Fruit fly (Drosophila melanogaster) whole organism, embryonic: ENCODE measurements around the gene grass.

Experiments used
- C15 ChIP-seq: fragments of 200-800 bp; sonication (Bioruptor generic); IDR thresholded peaks from 3 replicates; pipeline ENCODE4 v1.3.6; 2022; ENCODE audit warnings: missing biosample characterization, missing genetic modification characterization
- CG10462 ChIP-seq: fragments of 200-800 bp; sonication (Bioruptor generic); optimal IDR thresholded peaks from 2 replicates; lab custom pipeline; 2016; ENCODE audit warnings: missing biosample characterization, missing genetic modification characterization
- CG12071 ChIP-seq: fragments of 200-800 bp; sonication (Bioruptor generic); optimal IDR thresholded peaks from 3 replicates; lab custom pipeline; 2018; ENCODE audit warnings: missing biosample characterization, mild to moderate bottlenecking, missing genetic modification characterization
- CG13624 ChIP-seq: fragments of 200-800 bp; sonication (Bioruptor generic); optimal IDR thresholded peaks from 2 replicates; lab custom pipeline; 2016; ENCODE audit warnings: missing biosample characterization, missing genetic modification characterization
- CG13775 ChIP-seq: fragments of 200-800 bp; sonication (Bioruptor generic); optimal IDR thresholded peaks from 3 replicates; lab custom pipeline; 2017; ENCODE audit warnings: missing biosample characterization, mild to moderate bottlenecking, missing genetic modification characterization
- CG14050 ChIP-seq: fragments of 200-800 bp; sonication (Bioruptor generic); IDR thresholded peaks from 3 replicates; pipeline ENCODE4 v1.3.6; 2022; ENCODE audit warnings: missing biosample characterization, missing genetic modification characterization
- CG15601 ChIP-seq: fragments of 200-800 bp; sonication (Bioruptor generic); optimal IDR thresholded peaks from 3 replicates; lab custom pipeline; 2019; ENCODE audit warnings: missing biosample characterization, mild to moderate bottlenecking, missing genetic modification characterization, moderate library complexity
- CG17568 ChIP-seq: fragments of 200-800 bp; sonication (Bioruptor generic); optimal IDR thresholded peaks from 2 replicates; lab custom pipeline; 2018; ENCODE audit warnings: missing biosample characterization, mild to moderate bottlenecking, missing genetic modification characterization, moderate library complexity
- CG2712 ChIP-seq: fragments of 200-800 bp; optimal IDR thresholded peaks from 3 replicates; lab custom pipeline; 2019; ENCODE audit warnings: missing biosample characterization, mild to moderate bottlenecking, missing genetic modification characterization, moderate library complexity
- CG30020 ChIP-seq: fragments of 200-800 bp; optimal IDR thresholded peaks from 2 replicates; lab custom pipeline; 2019; ENCODE audit warnings: missing biosample characterization, mild to moderate bottlenecking, missing genetic modification characterization, moderate library complexity
- CG32772 ChIP-seq: fragments of 200-800 bp; sonication (Bioruptor generic); IDR thresholded peaks from 2 replicates; pipeline ENCODE4 v1.3.6; 2022; ENCODE audit warnings: missing biosample characterization, missing genetic modification characterization
- CG3995 ChIP-seq: fragments of 200-800 bp; sonication (Bioruptor generic); optimal IDR thresholded peaks from 3 replicates; lab custom pipeline; 2016; ENCODE audit warnings: missing biosample characterization, missing genetic modification characterization
- CG4820 ChIP-seq: fragments of 200-800 bp; sonication (Bioruptor generic); optimal IDR thresholded peaks from 3 replicates; lab custom pipeline; 2016; ENCODE audit warnings: missing biosample characterization, missing genetic modification characterization
- CG6254 ChIP-seq: fragments of 200-800 bp; sonication (Bioruptor generic); optimal IDR thresholded peaks from 3 replicates; lab custom pipeline; 2017; ENCODE audit warnings: mild to moderate bottlenecking, missing biosample characterization, missing genetic modification reagents, missing genetic modification characterization
- Dad ChIP-seq: fragments of 200-800 bp; sonication (Bioruptor generic); optimal IDR thresholded peaks from 3 replicates; lab custom pipeline; 2016; ENCODE audit warnings: missing biosample characterization, missing genetic modification characterization
- Dek ChIP-seq: fragments of 200-800 bp; sonication (Bioruptor generic); optimal IDR thresholded peaks from 3 replicates; lab custom pipeline; 2019; ENCODE audit warnings: missing biosample characterization, mild to moderate bottlenecking, missing genetic modification characterization, moderate library complexity
- Dip3 ChIP-seq: fragments of 200-800 bp; sonication (Bioruptor generic); optimal IDR thresholded peaks from 3 replicates; lab custom pipeline; 2016; ENCODE audit warnings: missing biosample characterization, missing genetic modification characterization
- E2f2 ChIP-seq: fragments of 200-800 bp; sonication (Bioruptor generic); IDR thresholded peaks from 2 replicates; pipeline ENCODE4 v1.3.6; 2022; ENCODE audit warnings: missing biosample characterization, missing genetic modification characterization
- ERR ChIP-seq: fragments of 200-800 bp; sonication (Bioruptor generic); optimal IDR thresholded peaks from 2 replicates; lab custom pipeline; 2016; ENCODE audit warnings: missing biosample characterization, missing genetic modification characterization
- H15 ChIP-seq: fragments of 200-800 bp; sonication (Bioruptor generic); IDR thresholded peaks from 3 replicates; pipeline ENCODE4 v1.3.6; 2022; ENCODE audit warnings: missing biosample characterization, missing genetic modification characterization
- HHEX ChIP-seq: fragments of 200-800 bp; sonication (Bioruptor generic); optimal IDR thresholded peaks from 3 replicates; lab custom pipeline; 2017; ENCODE audit warnings: missing biosample characterization, mild to moderate bottlenecking, missing genetic modification characterization, missing genetic modification reagents
- HLH3B ChIP-seq: fragments of 200-800 bp; sonication (Bioruptor generic); IDR thresholded peaks from 2 replicates; pipeline ENCODE4 v1.3.6; 2022; ENCODE audit warnings: missing biosample characterization, missing genetic modification characterization
- Hr39 ChIP-seq: fragments of >200 bp; optimal IDR thresholded peaks from 2 replicates; lab custom pipeline; 2017
- Hr78 ChIP-seq, 2 experiments: fragments of 200-800 bp in 1 of 2; fragments of >200 bp in 1 of 2; sonication (Bioruptor generic) in 1 of 2; optimal IDR thresholded peaks; 2 replicates each; lab custom pipeline; 2017 to 2019; ENCODE audit warnings: missing biosample characterization in 2 of 2, missing genetic modification characterization in 2 of 2, mild to moderate bottlenecking in 1 of 2, moderate library complexity in 1 of 2
- Kr ChIP-seq: fragments of 200-800 bp; sonication (Bioruptor generic); optimal IDR thresholded peaks from 2 replicates; lab custom pipeline; 2017; ENCODE audit warnings: missing biosample characterization, mild to moderate bottlenecking, missing genetic modification characterization
- Myb ChIP-seq: fragments of 200-800 bp; sonication (Bioruptor generic); optimal IDR thresholded peaks from 2 replicates; lab custom pipeline; 2016; ENCODE audit warnings: missing biosample characterization, missing genetic modification characterization
- Oli ChIP-seq: fragments of 200-800 bp; sonication (Bioruptor generic); optimal IDR thresholded peaks from 2 replicates; lab custom pipeline; 2018; ENCODE audit warnings: missing biosample characterization, mild to moderate bottlenecking, missing genetic modification characterization, moderate library complexity
- Pdp1 ChIP-seq, 2 experiments: fragments of 200-800 bp; sonication (Bioruptor generic); optimal IDR thresholded peaks; 3 replicates each; lab custom pipeline; 2016; ENCODE audit warnings: missing biosample characterization in 2 of 2, missing genetic modification characterization in 2 of 2, mild to moderate bottlenecking in 1 of 2, moderate library complexity in 1 of 2
- Rx ChIP-seq: fragments of 200-800 bp; sonication (Bioruptor generic); IDR thresholded peaks from 2 replicates; pipeline ENCODE4 v1.3.6; 2022; ENCODE audit warnings: missing biosample characterization, missing genetic modification characterization
- Sry-β ChIP-seq: fragments of 200-800 bp; sonication (Bioruptor generic); optimal IDR thresholded peaks from 2 replicates; lab custom pipeline; 2018; ENCODE audit warnings: missing biosample characterization, mild to moderate bottlenecking, missing genetic modification characterization, moderate library complexity
- al ChIP-seq: fragments of 200-800 bp; sonication (Bioruptor generic); IDR thresholded peaks from 2 replicates; pipeline ENCODE4 v1.3.6; 2022; ENCODE audit warnings: missing biosample characterization, missing genetic modification characterization
- btn ChIP-seq: fragments of 200-800 bp; sonication (Bioruptor generic); optimal IDR thresholded peaks from 2 replicates; lab custom pipeline; 2016; ENCODE audit warnings: missing biosample characterization, missing genetic modification characterization
- cas ChIP-seq: fragments of 200-800 bp; sonication (Bioruptor generic); IDR thresholded peaks from 2 replicates; pipeline ENCODE4 v1.3.6; 2022; ENCODE audit warnings: missing biosample characterization, missing genetic modification characterization
- chm ChIP-seq: fragments of 200-800 bp; sonication (Bioruptor generic); IDR thresholded peaks from 2 replicates; pipeline ENCODE4 v1.3.6; 2022; ENCODE audit warnings: missing biosample characterization, missing genetic modification characterization
- crol ChIP-seq: fragments of 200-800 bp; sonication (Bioruptor generic); IDR thresholded peaks from 2 replicates; pipeline ENCODE4 v1.3.6; 2022; ENCODE audit warnings: missing biosample characterization, missing genetic modification characterization
- dimm ChIP-seq: fragments of 200-800 bp; sonication (Bioruptor generic); IDR thresholded peaks from 2 replicates; pipeline ENCODE4 v1.3.6; 2022; ENCODE audit warnings: missing biosample characterization, missing genetic modification characterization
- fru ChIP-seq: fragments of >200 bp; optimal IDR thresholded peaks from 2 replicates; lab custom pipeline; 2017
- her ChIP-seq: fragments of 200-800 bp; sonication (Bioruptor generic); optimal IDR thresholded peaks from 2 replicates; lab custom pipeline; 2016; ENCODE audit warnings: missing biosample characterization, missing genetic modification characterization
- hth ChIP-seq: fragments of >200 bp; optimal IDR thresholded peaks from 2 replicates; lab custom pipeline; 2017; ENCODE audit warnings: inconsistent platforms
- kah ChIP-seq: fragments of 200-800 bp; sonication (Bioruptor generic); optimal IDR thresholded peaks from 2 replicates; lab custom pipeline; 2018; ENCODE audit warnings: missing biosample characterization, mild to moderate bottlenecking, missing genetic modification characterization
- klu ChIP-seq: fragments of 200-800 bp; sonication (Bioruptor generic); IDR thresholded peaks from 2 replicates; pipeline ENCODE4 v1.3.6; 2022; ENCODE audit warnings: missing biosample characterization, missing genetic modification characterization
- nerfin-1 ChIP-seq: fragments of 200-800 bp; sonication (Bioruptor generic); optimal IDR thresholded peaks from 3 replicates; lab custom pipeline; 2019; ENCODE audit warnings: missing biosample characterization, mild to moderate bottlenecking, missing genetic modification characterization, moderate library complexity
- repo ChIP-seq: fragments of 200-800 bp; sonication (Bioruptor generic); optimal IDR thresholded peaks from 2 replicates; lab custom pipeline; 2016; ENCODE audit warnings: missing biosample characterization, missing genetic modification characterization
- tio ChIP-seq: fragments of 200-800 bp; sonication (Bioruptor generic); optimal IDR thresholded peaks from 2 replicates; lab custom pipeline; 2017; ENCODE audit warnings: missing biosample characterization, missing genetic modification characterization, inconsistent platforms
- tna ChIP-seq: fragments of 200-800 bp; sonication (Bioruptor generic); IDR thresholded peaks from 2 replicates; pipeline ENCODE4 v1.3.6; 2022; ENCODE audit warnings: missing biosample characterization, missing genetic modification characterization; ENCODE audit not compliant: partially characterized antibody
- trem ChIP-seq: fragments of 200-800 bp; optimal IDR thresholded peaks from 3 replicates; lab custom pipeline; 2019; ENCODE audit warnings: missing biosample characterization, mild to moderate bottlenecking, missing genetic modification characterization, moderate library complexity
- usp ChIP-seq: fragments of >200 bp; optimal IDR thresholded peaks from 2 replicates; lab custom pipeline; 2017; ENCODE audit warnings: missing biosample characterization, missing genetic modification characterization
- vvl ChIP-seq: fragments of 200-800 bp; sonication (Bioruptor generic); IDR thresholded peaks from 2 replicates; pipeline ENCODE4 v1.3.6; 2022; ENCODE audit warnings: missing biosample characterization, missing genetic modification characterization
- yki ChIP-seq: fragments of >200 bp; optimal IDR thresholded peaks from 3 replicates; lab custom pipeline; 2018

The grass gene

dm6 chr3R:27208724-27209343, 51.1 kb downstream of the grass start (continued):
- TF ChIP-seq CG15601 (tag; lab: Kevin White, UChicago), result peak; percentile 62
- no peak for TF ChIP-seq CG13624 (GFP tag; lab: Kevin White, UChicago)
- no peak for TF ChIP-seq Myb (GFP tag; lab: Kevin White, UChicago)
- peak; percentile 31; the same call in 1 of the 2 replicates for TF ChIP-seq al
- no peak for TF ChIP-seq fru (lab: Kevin White, UChicago)
- TF ChIP-seq CG12071 (GFP tag; lab: Kevin White, UChicago), result peak; percentile 64
- TF ChIP-seq CG10462 (GFP tag; lab: Kevin White, UChicago), result peak; percentile 1
- TF ChIP-seq nerfin-1 (tag; lab: Kevin White, UChicago), result peak; percentile 40
- 0 out of 2 replicates have a peak, but pooled peaks have one; percentile 10 for TF ChIP-seq E2f2 (GFP tag; lab: Robert Waterston, UW)
- TF ChIP-seq trem, result no peak
- TF ChIP-seq H15, result no peak
- peak; percentile 36 for TF ChIP-seq btn (GFP tag; lab: Kevin White, UChicago)
- TF ChIP-seq HLH3B (GFP tag; lab: Robert Waterston, UW), result peak; percentile 63; the same call in 1 of the 2 replicates
- TF ChIP-seq CG32772 (GFP tag; lab: Robert Waterston, UW), result no peak
- no peak for TF ChIP-seq dimm (GFP tag; lab: Robert Waterston, UW)
- TF ChIP-seq CG17568, result peak; percentile 43
- TF ChIP-seq tio, result no peak
- no peak for TF ChIP-seq crol (GFP tag; lab: Robert Waterston, UW)
- peak; percentile 49 for TF ChIP-seq her (GFP tag; lab: Kevin White, UChicago)
- TF ChIP-seq yki (lab: Kevin White, UChicago), result no peak
- TF ChIP-seq Dip3 (GFP tag; lab: Kevin White, UChicago), result no peak
- peak; percentile 19; the same call in 1 of the 2 replicates for TF ChIP-seq chm (GFP tag; lab: Robert Waterston, UW)
- TF ChIP-seq repo, result peak; percentile 21
- no peak for TF ChIP-seq CG30020 (tag; lab: Kevin White, UChicago)
- no peak for TF ChIP-seq cas (GFP tag; lab: Robert Waterston, UW)
- TF ChIP-seq CG3995, result no peak
- no peak for TF ChIP-seq ERR (GFP tag; lab: Kevin White, UChicago)
- no peak for TF ChIP-seq Dad (GFP tag; lab: Kevin White, UChicago)
- no peak for TF ChIP-seq tna (GFP tag; lab: Robert Waterston, UW)
- TF ChIP-seq CG2712 (tag; lab: Kevin White, UChicago), result peak; percentile 20
- TF ChIP-seq Pdp1 (GFP tag; optimal IDR thresholded peaks at IDR 0.05; lab: Kevin White, UChicago), result peak; percentile 2 to 25
- no peak for TF ChIP-seq CG4820
- TF ChIP-seq HHEX (GFP tag; lab: Kevin White, UChicago), result peak; percentile 46
- TF ChIP-seq Sry-β, result no peak
- TF ChIP-seq Hr39 (lab: Kevin White, UChicago), result no peak
- TF ChIP-seq C15 (GFP tag; lab: Robert Waterston, UW), result no peak
- TF ChIP-seq hth, result no peak
- TF ChIP-seq Hr78 (GFP tag; optimal IDR thresholded peaks at IDR 0.05; lab: Kevin White, UChicago), result no peak
- no peak for TF ChIP-seq Oli (tag; lab: Kevin White, UChicago)
- no peak for TF ChIP-seq CG14050 (GFP tag; lab: Robert Waterston, UW)
- peak; percentile 17 for TF ChIP-seq kah
- TF ChIP-seq CG6254, result no peak
- TF ChIP-seq Dek, result no peak
- TF ChIP-seq Rx (GFP tag; lab: Robert Waterston, UW), result no peak
- 0 out of 2 replicates have a peak, but pooled peaks have one; percentile 42 for TF ChIP-seq klu (GFP tag; lab: Robert Waterston, UW)
- TF ChIP-seq Kr (GFP tag; lab: Kevin White, UChicago), result no peak
- no peak for TF ChIP-seq usp (GFP tag; lab: Kevin White, UChicago)
- TF ChIP-seq vvl, result no peak
- no peak for TF ChIP-seq CG13775 (GFP tag; lab: Kevin White, UChicago)
